Worm (Caenorhabditis elegans): Measurements from ENCODE around the gene mys-1.

- no peak for TF ChIP-seq W03F9.2 (tag; optimal IDR thresholded peaks at IDR 0.05)
- TF ChIP-seq him-1 (tag; optimal IDR thresholded peaks at IDR 0.05) = no peak
Observed at ce11 chrV:7075646-7076045, 8.8 kb downstream of the mys-1 start, which contains the start of gene npa-1.
